Worm (Caenorhabditis elegans): ENCODE data around the gene osta-3.

DNA sequence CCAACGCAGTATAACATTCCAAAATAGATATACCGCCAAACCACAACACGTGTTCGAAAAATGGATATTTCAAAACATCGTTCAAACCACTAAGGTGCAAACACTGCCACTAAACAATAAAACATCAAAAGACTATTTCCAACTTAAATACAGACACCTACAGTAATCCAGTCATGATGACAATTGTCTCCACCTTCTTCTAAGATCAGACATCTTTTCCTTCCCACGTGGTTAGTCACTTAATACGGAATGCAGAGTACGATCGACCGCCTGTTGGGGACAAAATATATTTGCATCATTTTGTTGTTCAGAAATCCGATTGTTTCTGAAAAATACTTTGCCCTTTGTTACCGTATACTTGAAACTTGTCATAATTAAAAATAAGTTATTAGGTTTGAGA is 28.9 kb downstream of the osta-3 start:
- no peak for TF ChIP-seq him-1 (tag; optimal IDR thresholded peaks at IDR 0.05)
- no peak for TF ChIP-seq W03F9.2 (tag; optimal IDR thresholded peaks at IDR 0.05)
- no peak for TF ChIP-seq dao-5 (tag; optimal IDR thresholded peaks at IDR 0.05)

All from whole organism, L4/young adult.